Worm (Caenorhabditis elegans): ENCODE data around the gene pgp-3.

ce11 chrX:11351288-11351687 lies 668 bp upstream of the pgp-3 start:
- TF ChIP-seq ztf-11 (tag; optimal IDR thresholded peaks at IDR 0.05) (no peak), nhr-237 (tag; optimal IDR thresholded peaks at IDR 0.05) (no peak), unc-39 (tag; optimal IDR thresholded peaks at IDR 0.05) (no peak), nhr-28 (tag; optimal IDR thresholded peaks at IDR 0.05) (no peak), M03D4.4 (tag; optimal IDR thresholded peaks at IDR 0.05) (no peak), elt-3 (tag; optimal IDR thresholded peaks at IDR 0.05) (no peak), snpc-4 (tag; optimal IDR thresholded peaks at IDR 0.05) (no peak), hlh-1 (tag; optimal IDR thresholded peaks at IDR 0.05) (no peak), nhr-12 (tag; optimal IDR thresholded peaks at IDR 0.05) (no peak), lin-13 (tag; optimal IDR thresholded peaks at IDR 0.05) (no peak), unc-62 (GFP tag; optimal IDR thresholded peaks at IDR 0.05) (no peak), ceh-83 (GFP tag; optimal IDR thresholded peaks at IDR 0.05) (no peak), mab-5 (tag; optimal IDR thresholded peaks at IDR 0.05) (no peak), lsy-2 (tag; optimal IDR thresholded peaks at IDR 0.05) (no peak)

Measured in whole organism, mixed stage, embryonic.